Fruit fly (Drosophila melanogaster) whole organism, embryonic: ENCODE data around the gene Eip63E.

ENCODE experiments used
- Ada2b ChIP-seq: fragments of 200-800 bp; sonication (Bioruptor generic); IDR thresholded peaks from 2 replicates; pipeline ENCODE4 v1.3.6; 2022; ENCODE audit warnings: missing biosample characterization, missing genetic modification characterization
- Bdp1 ChIP-seq: fragments of 200-800 bp; sonication (Bioruptor generic); optimal IDR thresholded peaks from 3 replicates; lab custom pipeline; 2016; ENCODE audit warnings: missing biosample characterization, missing genetic modification characterization
- CG10147 ChIP-seq: fragments of 200-800 bp; sonication (Bioruptor generic); optimal IDR thresholded peaks from 2 replicates; lab custom pipeline; 2019; ENCODE audit warnings: missing biosample characterization, mild to moderate bottlenecking, missing genetic modification characterization, moderate library complexity
- CG11398 ChIP-seq: fragments of 200-800 bp; sonication (Bioruptor generic); optimal IDR thresholded peaks from 2 replicates; lab custom pipeline; 2016; ENCODE audit warnings: missing biosample characterization, missing genetic modification characterization
- CG12219 ChIP-seq: fragments of 200-800 bp; sonication (Bioruptor generic); optimal IDR thresholded peaks from 3 replicates; lab custom pipeline; 2018; ENCODE audit warnings: missing biosample characterization, mild to moderate bottlenecking, missing genetic modification characterization
- CG12391 ChIP-seq: fragments of 200-800 bp; sonication (Bioruptor generic); optimal IDR thresholded peaks from 3 replicates; lab custom pipeline; 2018; ENCODE audit warnings: missing biosample characterization, mild to moderate bottlenecking, missing genetic modification characterization, moderate library complexity
- CG13424 ChIP-seq: fragments of 200-800 bp; sonication (Bioruptor generic); optimal IDR thresholded peaks from 2 replicates; lab custom pipeline; 2019; ENCODE audit warnings: missing biosample characterization, mild to moderate bottlenecking, missing genetic modification characterization, moderate library complexity
- CG15269 ChIP-seq: fragments of 200-800 bp; sonication (Bioruptor generic); optimal IDR thresholded peaks from 2 replicates; lab custom pipeline; 2018; ENCODE audit warnings: missing biosample characterization, mild to moderate bottlenecking, missing genetic modification characterization, moderate library complexity
- CG15696 ChIP-seq: fragments of 200-800 bp; sonication (Bioruptor generic); optimal IDR thresholded peaks from 2 replicates; lab custom pipeline; 2019; ENCODE audit warnings: missing biosample characterization, mild to moderate bottlenecking, missing genetic modification characterization, moderate library complexity
- CG17612 ChIP-seq: fragments of 200-800 bp; sonication (Bioruptor generic); IDR thresholded peaks from 2 replicates; pipeline ENCODE4 v1.3.6; 2022; ENCODE audit warnings: missing biosample characterization, missing genetic modification characterization
- CG1792 ChIP-seq: fragments of 200-800 bp; sonication (Bioruptor generic); optimal IDR thresholded peaks from 2 replicates; lab custom pipeline; 2016; ENCODE audit warnings: missing biosample characterization, missing genetic modification characterization
- CG2120 ChIP-seq: fragments of 200-800 bp; sonication (Bioruptor generic); optimal IDR thresholded peaks from 3 replicates; lab custom pipeline; 2016; ENCODE audit warnings: missing biosample characterization, missing genetic modification characterization
- CG2889 ChIP-seq: fragments of 200-800 bp; sonication (Bioruptor generic); IDR thresholded peaks from 3 replicates; pipeline ENCODE4 v1.3.6; 2022; ENCODE audit warnings: missing biosample characterization, missing genetic modification characterization
- CG31365 ChIP-seq: fragments of 200-800 bp; sonication (Bioruptor generic); optimal IDR thresholded peaks from 2 replicates; lab custom pipeline; 2018; ENCODE audit warnings: missing biosample characterization, mild to moderate bottlenecking, missing genetic modification characterization
- CG31388 ChIP-seq: fragments of 200-800 bp; sonication (Bioruptor generic); optimal IDR thresholded peaks from 2 replicates; lab custom pipeline; 2016; ENCODE audit warnings: missing biosample characterization, missing genetic modification characterization
- CG3995 ChIP-seq: fragments of 200-800 bp; sonication (Bioruptor generic); optimal IDR thresholded peaks from 3 replicates; lab custom pipeline; 2016; ENCODE audit warnings: missing biosample characterization, missing genetic modification characterization
- CG4617 ChIP-seq: fragments of 200-800 bp; sonication (Bioruptor generic); optimal IDR thresholded peaks from 3 replicates; lab custom pipeline; 2016; ENCODE audit warnings: missing biosample characterization, missing genetic modification characterization, borderline replicate concordance
- CG7745 ChIP-seq: fragments of 200-800 bp; sonication (Bioruptor generic); optimal IDR thresholded peaks from 2 replicates; lab custom pipeline; 2018; ENCODE audit warnings: missing biosample characterization, mild to moderate bottlenecking, missing genetic modification characterization, moderate library complexity
- CG7963 ChIP-seq: fragments of 200-800 bp; sonication (Bioruptor generic); IDR thresholded peaks from 3 replicates; pipeline ENCODE4 v1.3.6; 2022; ENCODE audit warnings: missing biosample characterization, missing genetic modification characterization; ENCODE audit not compliant: partially characterized antibody
- CG9437 ChIP-seq: fragments of 200-800 bp; sonication (Bioruptor generic); optimal IDR thresholded peaks from 2 replicates; lab custom pipeline; 2018; ENCODE audit warnings: missing biosample characterization, mild to moderate bottlenecking, missing genetic modification characterization
- CG9727 ChIP-seq: fragments of 200-800 bp; sonication (Bioruptor generic); optimal IDR thresholded peaks from 3 replicates; lab custom pipeline; 2017; ENCODE audit warnings: missing biosample characterization, mild to moderate bottlenecking, missing genetic modification characterization
- CG9817 ChIP-seq: fragments of 200-800 bp; sonication (Bioruptor generic); optimal IDR thresholded peaks from 2 replicates; lab custom pipeline; 2018; ENCODE audit warnings: missing biosample characterization, mild to moderate bottlenecking, missing genetic modification characterization, moderate library complexity
- Eip74EF ChIP-seq, 2 experiments: fragments of 200-800 bp in 1 of 2; fragments of >200 bp in 1 of 2; sonication (Bioruptor generic) in 1 of 2; optimal IDR thresholded peaks; 2 replicates each; lab custom pipeline; 2017 to 2019; ENCODE audit warnings: missing biosample characterization in 2 of 2, missing genetic modification characterization in 2 of 2, mild to moderate bottlenecking in 1 of 2, moderate library complexity in 1 of 2
- H2.0 ChIP-seq: fragments of 200-800 bp; sonication (Bioruptor generic); IDR thresholded peaks from 2 replicates; pipeline ENCODE4 v1.3.6; 2022; ENCODE audit warnings: missing biosample characterization, missing genetic modification characterization
- HHEX ChIP-seq: fragments of 200-800 bp; sonication (Bioruptor generic); optimal IDR thresholded peaks from 3 replicates; lab custom pipeline; 2017; ENCODE audit warnings: missing biosample characterization, mild to moderate bottlenecking, missing genetic modification characterization, missing genetic modification reagents
- HLH4C ChIP-seq: fragments of 200-800 bp; sonication (Bioruptor generic); IDR thresholded peaks from 3 replicates; pipeline ENCODE4 v1.3.6; 2022; ENCODE audit warnings: missing biosample characterization, missing genetic modification characterization; ENCODE audit not compliant: partially characterized antibody
- Myb ChIP-seq: fragments of 200-800 bp; sonication (Bioruptor generic); optimal IDR thresholded peaks from 2 replicates; lab custom pipeline; 2016; ENCODE audit warnings: missing biosample characterization, missing genetic modification characterization
- Opbp ChIP-seq: fragments of 200-800 bp; sonication (Bioruptor generic); IDR thresholded peaks from 3 replicates; pipeline ENCODE4 v1.3.6; 2022; ENCODE audit warnings: missing biosample characterization, missing genetic modification characterization; ENCODE audit not compliant: partially characterized antibody
- abd-A ChIP-seq: fragments of 200-800 bp; sonication (Bioruptor generic); optimal IDR thresholded peaks from 3 replicates; lab custom pipeline; 2019; ENCODE audit warnings: missing biosample characterization, mild to moderate bottlenecking, missing genetic modification characterization, moderate library complexity
- ash1 ChIP-seq: fragments of 200-800 bp; sonication (Bioruptor generic); optimal IDR thresholded peaks from 2 replicates; lab custom pipeline; 2018; ENCODE audit warnings: missing biosample characterization, mild to moderate bottlenecking, missing genetic modification characterization
- cato ChIP-seq: fragments of 200-800 bp; sonication (Bioruptor generic); optimal IDR thresholded peaks from 2 replicates; lab custom pipeline; 2016; ENCODE audit warnings: missing biosample characterization, missing genetic modification characterization, borderline replicate concordance
- chn ChIP-seq: fragments of 200-800 bp; sonication (Bioruptor generic); optimal IDR thresholded peaks from 2 replicates; lab custom pipeline; 2016; ENCODE audit warnings: missing biosample characterization, missing genetic modification characterization
- crol ChIP-seq: fragments of 200-800 bp; sonication (Bioruptor generic); IDR thresholded peaks from 2 replicates; pipeline ENCODE4 v1.3.6; 2022; ENCODE audit warnings: missing biosample characterization, missing genetic modification characterization
- dati ChIP-seq: fragments of 200-800 bp; sonication (Bioruptor generic); IDR thresholded peaks from 2 replicates; pipeline ENCODE4 v1.3.6; 2022; ENCODE audit warnings: missing biosample characterization, missing genetic modification characterization
- fd96Cb ChIP-seq: fragments of 200-800 bp; sonication (Bioruptor generic); optimal IDR thresholded peaks from 2 replicates; lab custom pipeline; 2018; ENCODE audit warnings: missing biosample characterization, mild to moderate bottlenecking, missing genetic modification characterization, moderate library complexity
- gfzf ChIP-seq: fragments of 200-800 bp; sonication (Bioruptor generic); optimal IDR thresholded peaks from 2 replicates; lab custom pipeline; 2016; ENCODE audit warnings: missing biosample characterization, mild to moderate bottlenecking, missing genetic modification characterization, moderate library complexity
- her ChIP-seq: fragments of 200-800 bp; sonication (Bioruptor generic); optimal IDR thresholded peaks from 2 replicates; lab custom pipeline; 2016; ENCODE audit warnings: missing biosample characterization, missing genetic modification characterization
- jigr1 ChIP-seq: fragments of 200-800 bp; sonication (Bioruptor generic); IDR thresholded peaks from 3 replicates; pipeline ENCODE4 v1.3.6; 2022; ENCODE audit warnings: missing biosample characterization, missing genetic modification characterization
- lab ChIP-seq: fragments of 200-800 bp; sonication (Bioruptor generic); optimal IDR thresholded peaks from 3 replicates; lab custom pipeline; 2017; ENCODE audit warnings: missing biosample characterization, missing genetic modification characterization, mild to moderate bottlenecking, moderate library complexity, missing genetic modification reagents
- otp ChIP-seq: fragments of 200-800 bp; sonication (Bioruptor generic); IDR thresholded peaks from 3 replicates; pipeline ENCODE4, ENCODE4 v1.3.6; 2022; ENCODE audit warnings: missing biosample characterization, missing genetic modification characterization
- pita ChIP-seq: fragments of 200-800 bp; sonication (Bioruptor generic); optimal IDR thresholded peaks from 2 replicates; lab custom pipeline; 2017; ENCODE audit warnings: missing biosample characterization, mild to moderate bottlenecking, missing genetic modification characterization
- pros ChIP-seq: fragments of 200-800 bp; sonication (Bioruptor generic); optimal IDR thresholded peaks from 3 replicates; lab custom pipeline; 2019; ENCODE audit warnings: missing biosample characterization, mild to moderate bottlenecking, missing genetic modification characterization, moderate library complexity
- sens-2 ChIP-seq: fragments of 200-800 bp; sonication (Bioruptor generic); IDR thresholded peaks from 2 replicates; pipeline ENCODE4 v1.3.6; 2022; ENCODE audit warnings: missing biosample characterization, missing genetic modification characterization
- so ChIP-seq: fragments of 200-800 bp; sonication (Bioruptor generic); IDR thresholded peaks from 3 replicates; pipeline ENCODE4 v1.3.6; 2022; ENCODE audit warnings: missing biosample characterization, missing genetic modification characterization
- tap ChIP-seq: fragments of 200-800 bp; optimal IDR thresholded peaks from 3 replicates; lab custom pipeline; 2019; ENCODE audit warnings: missing biosample characterization, mild to moderate bottlenecking, missing genetic modification characterization, moderate library complexity
- toy ChIP-seq: fragments of 200-800 bp; sonication (Bioruptor generic); IDR thresholded peaks from 2 replicates; pipeline ENCODE4 v1.3.6; 2022; ENCODE audit warnings: missing biosample characterization, missing genetic modification characterization
- trem ChIP-seq: fragments of 200-800 bp; optimal IDR thresholded peaks from 3 replicates; lab custom pipeline; 2019; ENCODE audit warnings: missing biosample characterization, mild to moderate bottlenecking, missing genetic modification characterization, moderate library complexity
- trh ChIP-seq: fragments of 200-800 bp; sonication (Bioruptor generic); optimal IDR thresholded peaks from 2 replicates; lab custom pipeline; 2016; ENCODE audit warnings: missing biosample characterization, missing genetic modification characterization
- tup ChIP-seq: fragments of 200-800 bp; sonication (Bioruptor generic); optimal IDR thresholded peaks from 2 replicates; lab custom pipeline; 2016; ENCODE audit warnings: missing biosample characterization, mild to moderate bottlenecking, missing genetic modification characterization, moderate library complexity
- vfl ChIP-seq: fragments of 200-800 bp; sonication (Bioruptor generic); optimal IDR thresholded peaks from 2 replicates; lab custom pipeline; 2016; ENCODE audit warnings: missing biosample characterization, missing genetic modification characterization

Gene Eip63E

dm6 chr3L:3543525-3543971 is 28.0 kb downstream of the Eip63E start (continued):
- TF ChIP-seq so (GFP tag; lab: Robert Waterston, UW), result peak; percentile 46; the same call in 1 of the 3 replicates
- TF ChIP-seq Eip74EF (GFP tag; optimal IDR thresholded peaks at IDR 0.05; lab: Kevin White, UChicago), result no peak
- TF ChIP-seq CG10147 (GFP tag; lab: Kevin White, UChicago), result peak; percentile 5
- no peak for TF ChIP-seq gfzf (GFP tag; lab: Kevin White, UChicago)
- TF ChIP-seq tap (tag; lab: Kevin White, UChicago), result peak; percentile 26
- peak; percentile 53; the same call in 1 of the 2 replicates for TF ChIP-seq crol (GFP tag; lab: Robert Waterston, UW)
- no peak for TF ChIP-seq Ada2b (GFP tag; lab: Robert Waterston, UW)
- TF ChIP-seq vfl (GFP tag; lab: Kevin White, UChicago), result no peak
- no peak for TF ChIP-seq toy (GFP tag; lab: Robert Waterston, UW)
- TF ChIP-seq otp (GFP tag; lab: Robert Waterston, UW), result 0 out of 3 replicates have a peak, but pooled peaks have one; percentile 7
- peak; percentile 21 for TF ChIP-seq CG9727 (GFP tag; lab: Kevin White, UChicago)
- TF ChIP-seq CG7745, result no peak
- no peak for TF ChIP-seq CG12391 (tag; lab: Kevin White, UChicago)
- TF ChIP-seq pita (GFP tag; lab: Kevin White, UChicago), result no peak
- peak; percentile 68 for TF ChIP-seq lab (GFP tag; lab: Kevin White, UChicago)
- TF ChIP-seq CG31365, result peak; percentile 12
- no peak for TF ChIP-seq her (GFP tag; lab: Kevin White, UChicago)
- TF ChIP-seq CG15696, result peak; percentile 70
- no peak for TF ChIP-seq cato (GFP tag; lab: Kevin White, UChicago)
- no peak for TF ChIP-seq CG17612 (GFP tag; lab: Robert Waterston, UW)
- no peak for TF ChIP-seq tup (GFP tag; lab: Kevin White, UChicago)
- no peak for TF ChIP-seq CG9437 (GFP tag; lab: Kevin White, UChicago)
- TF ChIP-seq CG31388, result no peak
- no peak for TF ChIP-seq CG3995 (GFP tag; lab: Kevin White, UChicago)
- TF ChIP-seq abd-A (tag; lab: Kevin White, UChicago), result peak; percentile 71
- no peak for TF ChIP-seq CG2120 (GFP tag; lab: Kevin White, UChicago)
- peak; percentile 41; the same call in 1 of the 3 replicates for TF ChIP-seq HLH4C (GFP tag; lab: Robert Waterston, UW)
- TF ChIP-seq Myb (GFP tag; lab: Kevin White, UChicago), result no peak
- TF ChIP-seq CG11398 (GFP tag; lab: Kevin White, UChicago), result no peak
- TF ChIP-seq fd96Cb (tag; lab: Kevin White, UChicago), result no peak
- no peak for TF ChIP-seq pros (GFP tag; lab: Kevin White, UChicago)
- TF ChIP-seq CG13424 (tag; lab: Kevin White, UChicago), result no peak
- no peak for TF ChIP-seq sens-2 (GFP tag; lab: Robert Waterston, UW)
- TF ChIP-seq ash1 (GFP tag; lab: Kevin White, UChicago), result no peak
- TF ChIP-seq Opbp (GFP tag; lab: Robert Waterston, UW), result peak; percentile 68
- no peak for TF ChIP-seq jigr1 (GFP tag; lab: Robert Waterston, UW)
- TF ChIP-seq Bdp1 (GFP tag; lab: Kevin White, UChicago), result no peak
- TF ChIP-seq CG7963, result no peak
- TF ChIP-seq CG12219 (GFP tag; lab: Kevin White, UChicago), result no peak
- TF ChIP-seq dati, result no peak
- 0 out of 3 replicates have a peak, but pooled peaks have one; percentile 6 for TF ChIP-seq CG2889 (GFP tag; lab: Robert Waterston, UW)
- no peak for TF ChIP-seq CG4617 (GFP tag; lab: Kevin White, UChicago)
- TF ChIP-seq trh (GFP tag; lab: Kevin White, UChicago), result no peak
- TF ChIP-seq CG1792 (GFP tag; lab: Kevin White, UChicago), result no peak
- no peak for TF ChIP-seq H2.0 (GFP tag; lab: Robert Waterston, UW)
- TF ChIP-seq CG9817 (tag; lab: Kevin White, UChicago), result no peak
- no peak for TF ChIP-seq CG15269
- no peak for TF ChIP-seq trem (tag; lab: Kevin White, UChicago)
- TF ChIP-seq HHEX (GFP tag; lab: Kevin White, UChicago), result peak; percentile 79
- TF ChIP-seq chn (GFP tag; lab: Kevin White, UChicago), result no peak
